Fruit fly (Drosophila melanogaster) whole organism, adult: ENCODE measurements around the gene CG13318.

Source experiments
- CG12768 ChIP-seq: fragments of 200-800 bp; sonication (Bioruptor generic); optimal IDR thresholded peaks from 2 replicates; lab custom pipeline; 2017; ENCODE audit warnings: missing biosample characterization, missing genetic modification characterization, mild to moderate bottlenecking, moderate library complexity, missing genetic modification reagents
- CG14711 ChIP-seq: fragments of 200-800 bp; sonication (Bioruptor generic); optimal IDR thresholded peaks from 2 replicates; lab custom pipeline; 2018; ENCODE audit warnings: missing biosample characterization, mild to moderate bottlenecking, missing genetic modification characterization, moderate library complexity
- CG5204 ChIP-seq: fragments of 200-800 bp; sonication (Bioruptor generic); optimal IDR thresholded peaks from 2 replicates; lab custom pipeline; 2016; ENCODE audit warnings: missing biosample characterization, missing genetic modification characterization
- CG7045 ChIP-seq: fragments of 200-800 bp; sonication (Bioruptor generic); optimal IDR thresholded peaks from 2 replicates; lab custom pipeline; 2017; ENCODE audit warnings: missing biosample characterization, mild to moderate bottlenecking, missing genetic modification characterization
- CG7101 ChIP-seq: fragments of 200-800 bp; sonication (Bioruptor generic); optimal IDR thresholded peaks from 2 replicates; lab custom pipeline; 2018; ENCODE audit warnings: missing biosample characterization, mild to moderate bottlenecking, missing genetic modification characterization, moderate library complexity
- Clk ChIP-seq: fragments of 200-800 bp; sonication (Bioruptor generic); optimal IDR thresholded peaks from 2 replicates; lab custom pipeline; 2017; ENCODE audit warnings: missing biosample characterization, missing genetic modification characterization
- Hr96 ChIP-seq: fragments of 200-800 bp; sonication (Bioruptor generic); optimal IDR thresholded peaks from 2 replicates; lab custom pipeline; 2016; ENCODE audit warnings: missing biosample characterization, missing genetic modification characterization
- Mnt ChIP-seq: fragments of 200-800 bp; sonication (Bioruptor generic); optimal IDR thresholded peaks from 2 replicates; lab custom pipeline; 2016; ENCODE audit warnings: missing biosample characterization, mild to moderate bottlenecking, missing genetic modification characterization
- bab1 ChIP-seq: fragments of 200-800 bp; sonication (Bioruptor generic); optimal IDR thresholded peaks from 3 replicates; lab custom pipeline; 2019; ENCODE audit warnings: missing biosample characterization, mild to moderate bottlenecking, missing genetic modification characterization, moderate library complexity
- cic ChIP-seq: fragments of 200-800 bp; sonication (Bioruptor generic); optimal IDR thresholded peaks from 2 replicates; lab custom pipeline; 2017; ENCODE audit warnings: missing biosample characterization, mild to moderate bottlenecking, missing genetic modification characterization, moderate library complexity
- cnc ChIP-seq, 2 experiments: fragments of >200 bp; optimal IDR thresholded peaks; 2 replicates each; lab custom pipeline; 2017
- kay ChIP-seq: fragments of 200-800 bp; sonication (Bioruptor generic); peaks from one replicate; lab custom pipeline; 2016; ENCODE audit warnings: missing biosample characterization, missing genetic modification characterization, borderline replicate concordance
- tj ChIP-seq: fragments of 200-800 bp; sonication (Bioruptor generic); optimal IDR thresholded peaks from 3 replicates; lab custom pipeline; 2017; ENCODE audit warnings: missing biosample characterization, mild to moderate bottlenecking, missing genetic modification characterization, moderate library complexity
- toe ChIP-seq: fragments of 200-800 bp; sonication (Bioruptor generic); optimal IDR thresholded peaks from 2 replicates; lab custom pipeline; 2016; ENCODE audit warnings: missing biosample characterization, missing genetic modification characterization

DNA sequence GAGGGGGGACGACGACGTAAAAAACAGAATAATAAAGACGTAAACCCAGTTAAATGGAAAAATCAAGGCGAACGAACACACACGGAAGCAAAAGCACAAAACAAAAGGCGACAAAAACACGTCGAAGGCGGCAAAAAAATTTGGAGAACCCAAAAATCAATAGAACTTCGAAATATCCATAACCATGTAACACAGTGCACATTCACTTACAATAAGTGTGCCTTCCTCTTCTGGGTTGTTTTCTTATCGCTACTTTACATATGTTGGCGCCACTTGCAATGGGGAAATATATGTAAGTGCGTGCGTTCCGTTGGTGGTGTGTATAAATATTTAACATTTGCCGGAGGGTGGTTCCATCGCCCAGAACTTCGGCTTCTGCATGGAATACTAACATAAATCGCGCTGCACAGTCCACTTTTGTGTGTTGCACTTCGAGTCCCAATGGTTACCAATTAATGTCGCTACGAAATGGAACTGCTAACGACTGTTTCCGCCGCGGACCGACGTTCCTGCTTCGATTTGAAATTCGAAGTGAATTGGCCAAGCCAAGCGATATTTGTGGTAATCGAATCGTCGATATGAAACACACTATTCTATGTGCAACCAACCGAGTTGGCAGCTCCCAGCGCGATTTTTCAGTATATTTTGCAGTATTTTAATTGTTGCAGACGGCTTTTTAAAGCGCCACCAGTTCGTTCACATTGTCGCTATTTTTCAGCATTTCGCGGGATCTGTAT is 25.2 kb downstream of the CG13318 start, which contains the start of the genes CG9801 and Nasp:
- TF ChIP-seq CG12768 (GFP tag; lab: Kevin White, UChicago): peak; percentile 38
- no peak for TF ChIP-seq kay
- TF ChIP-seq bab1 (GFP tag; lab: Kevin White, UChicago): peak; percentile 57
- peak; percentile 30 for TF ChIP-seq CG7101
- peak; percentile 19 for TF ChIP-seq Mnt (GFP tag; lab: Kevin White, UChicago)
- no peak for TF ChIP-seq CG5204 (GFP tag; lab: Kevin White, UChicago)
- no peak for TF ChIP-seq cnc (optimal IDR thresholded peaks at IDR 0.05; lab: Kevin White, UChicago)
- TF ChIP-seq CG14711 (tag; lab: Kevin White, UChicago): peak; percentile 9
- TF ChIP-seq toe (GFP tag; lab: Kevin White, UChicago): no peak
- TF ChIP-seq cic (GFP tag; lab: Kevin White, UChicago): no peak
- TF ChIP-seq Clk (GFP tag; lab: Kevin White, UChicago): no peak
- no peak for TF ChIP-seq tj (GFP tag; lab: Kevin White, UChicago)
- TF ChIP-seq CG7045 (GFP tag; lab: Kevin White, UChicago): no peak
- TF ChIP-seq Hr96 (GFP tag; lab: Kevin White, UChicago): no peak
